Worm (Caenorhabditis elegans): ENCODE results near the gene bath-42.

- TF ChIP-seq mab-5 (tag; optimal IDR thresholded peaks at IDR 0.05) (no peak), elt-1 (tag; optimal IDR thresholded peaks at IDR 0.05) (no peak), nhr-25 (tag; optimal IDR thresholded peaks at IDR 0.05) (no peak), snpc-4 (tag; optimal IDR thresholded peaks at IDR 0.05) (no peak), gmeb-1 (tag; optimal IDR thresholded peaks at IDR 0.05) (no peak), nhr-11 (tag; optimal IDR thresholded peaks at IDR 0.05) (no peak), mdl-1 (tag; optimal IDR thresholded peaks at IDR 0.05) (no peak)
Observed at ce11 chrIII:8164771-8165170, 1.6 kb upstream of the bath-42 start.
